Fruit fly (Drosophila melanogaster): ENCODE measurements around the gene CG31106.

Gene CG31106

DNA sequence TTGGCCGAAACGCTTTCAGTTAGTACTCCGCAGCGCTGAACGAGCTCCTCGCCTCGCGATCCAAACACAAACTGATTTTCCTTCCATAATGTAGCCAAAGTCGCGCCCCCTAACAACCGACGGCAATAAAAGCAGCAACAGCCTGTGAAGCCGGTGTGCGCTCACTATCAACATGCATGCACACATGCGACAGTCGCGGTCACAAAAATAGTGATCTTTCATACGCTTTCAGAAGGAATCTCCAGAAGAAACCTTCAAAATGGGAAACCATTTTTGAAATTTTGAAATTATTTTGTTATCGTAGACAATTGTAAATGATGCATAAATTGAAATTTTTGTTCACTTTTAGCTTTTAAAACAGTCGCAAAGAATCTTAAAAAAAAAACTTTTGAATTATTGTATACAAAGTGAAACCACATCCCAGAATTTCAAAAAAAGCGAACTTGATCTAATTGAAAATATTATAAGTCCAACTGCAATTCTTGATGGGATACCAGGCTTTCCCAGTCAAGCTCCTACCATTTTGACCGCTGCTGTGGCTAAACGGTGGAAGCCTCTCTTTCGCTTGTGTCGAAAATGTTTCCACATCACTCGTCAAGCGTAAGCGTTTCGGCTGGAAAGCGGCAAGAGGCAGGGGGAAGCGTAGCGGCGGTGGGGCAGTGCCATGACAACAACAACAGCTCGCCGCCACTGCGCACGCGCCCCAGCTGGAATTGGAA, 16.3 kb downstream of the CG31106 start, which contains the start of gene Cad96Cb (continued):
- TF ChIP-seq Bteb2 (GFP tag; optimal IDR thresholded peaks at IDR 0.05) (peak; percentile 78), Fer2 (tag; optimal IDR thresholded peaks at IDR 0.05) (peak; percentile 25), CG7928 (GFP tag; optimal IDR thresholded peaks at IDR 0.05) (peak; percentile 7), Ssrp (tag; optimal IDR thresholded peaks at IDR 0.05) (peak; percentile 90), dan (GFP tag; IDR thresholded peaks at IDR 0.05) (peak; percentile 63; the same call in 1 of the 2 replicates), CG7786 (GFP tag; optimal IDR thresholded peaks at IDR 0.05) (peak; percentile 56), repo (GFP tag; optimal IDR thresholded peaks at IDR 0.05) (peak; percentile 25), Fer1 (GFP tag; optimal IDR thresholded peaks at IDR 0.05) (no peak), Dip2 (GFP tag; IDR thresholded peaks at IDR 0.05) (no peak), CG6813 (GFP tag; optimal IDR thresholded peaks at IDR 0.05) (peak; percentile 80), CG8478 (optimal IDR thresholded peaks at IDR 0.05) (no peak), Mad (GFP tag; optimal IDR thresholded peaks at IDR 0.05) (peak; percentile 72), YL-1 (GFP tag; optimal IDR thresholded peaks at IDR 0.05) (peak; percentile 9), CG6254 (GFP tag; optimal IDR thresholded peaks at IDR 0.05) (peak; percentile 90), maf-S (GFP tag; optimal IDR thresholded peaks at IDR 0.05) (peak; percentile 50), ase (GFP tag; IDR thresholded peaks at IDR 0.05) (peak; percentile 35; the same call in 1 of the 3 replicates), CG11456 (GFP tag; IDR thresholded peaks at IDR 0.05) (no peak), HHEX (GFP tag; optimal IDR thresholded peaks at IDR 0.05) (peak; percentile 74), sug (tag; optimal IDR thresholded peaks at IDR 0.05) (no peak), Taf1 (GFP tag; IDR thresholded peaks at IDR 0.05) (no peak), dati (GFP tag; IDR thresholded peaks at IDR 0.05) (no peak), sima (GFP tag; optimal IDR thresholded peaks at IDR 0.05) (peak; percentile 30), ara (GFP tag; IDR thresholded peaks at IDR 0.05) (peak; percentile 65; the same call in 1 of the 2 replicates), zen2 (GFP tag; IDR thresholded peaks at IDR 0.05; ENCODE audit: partially characterized antibody) (no peak), Jarid2 (GFP tag; optimal IDR thresholded peaks at IDR 0.05) (peak; percentile 53), salm (tag; optimal IDR thresholded peaks at IDR 0.05) (peak; percentile 77), CG18476 (GFP tag; optimal IDR thresholded peaks at IDR 0.05) (peak; percentile 80), fd64A (GFP tag; optimal IDR thresholded peaks at IDR 0.05) (peak; percentile 36), Drgx (GFP tag; IDR thresholded peaks at IDR 0.05) (peak; percentile 78; the same call in 1 of the 2 replicates), gce (GFP tag; IDR thresholded peaks at IDR 0.05) (0 out of 3 replicates have a peak, but pooled peaks have one; percentile 35), Vsx1 (GFP tag; optimal IDR thresholded peaks at IDR 0.05) (peak; percentile 75), Bdp1 (GFP tag; optimal IDR thresholded peaks at IDR 0.05) (peak; percentile 58), HLH4C (GFP tag; IDR thresholded peaks at IDR 0.05; ENCODE audit: partially characterized antibody) (no peak), her (GFP tag; optimal IDR thresholded peaks at IDR 0.05) (peak; percentile 37), Hey (tag; optimal IDR thresholded peaks at IDR 0.05) (no peak), MBD-R2 (GFP tag; IDR thresholded peaks at IDR 0.05) (no peak), BEAF-32 (GFP tag; optimal IDR thresholded peaks at IDR 0.05) (no peak), CG15269 (tag; optimal IDR thresholded peaks at IDR 0.05) (peak; percentile 73), CG12299 (tag; optimal IDR thresholded peaks at IDR 0.05) (peak; percentile 8), lab (GFP tag; optimal IDR thresholded peaks at IDR 0.05) (peak; percentile 71), CG18599 (GFP tag; optimal IDR thresholded peaks at IDR 0.05) (peak; percentile 78), abd-A (tag; optimal IDR thresholded peaks at IDR 0.05) (no peak), esg (GFP tag; conservative IDR thresholded peaks at IDR 0.05) (0 out of 2 replicates have a peak, but pooled peaks have one; percentile 46), Ets65A (GFP tag) (peak; percentile 95), CG4424 (GFP tag; optimal IDR thresholded peaks at IDR 0.05) (peak; percentile 92), CG7556 (GFP tag; optimal IDR thresholded peaks at IDR 0.05) (peak; percentile 95), CG1233 (GFP tag; optimal IDR thresholded peaks at IDR 0.05) (peak; percentile 85), jigr1 (GFP tag; IDR thresholded peaks at IDR 0.05) (0 out of 3 replicates have a peak, but pooled peaks have one; percentile 15), Adf1 (GFP tag; IDR thresholded peaks at IDR 0.05) (no peak)

All from whole organism, embryonic.